Worm (Caenorhabditis elegans) whole organism, early embryonic: ENCODE data around the gene C34B4.2.

Experiments
- ama-1 ChIP-seq: fragments of 150-350 bp; optimal IDR thresholded peaks from 2 replicates; lab custom pipeline; 2014
- ceh-36 ChIP-seq: sonication (generic microtip); optimal IDR thresholded peaks from 2 replicates; lab custom pipeline; 2016; ENCODE audit warnings: missing genetic modification characterization, inconsistent platforms, missing compliant biosample characterization
- ets-7 ChIP-seq: sonication (generic microtip); optimal IDR thresholded peaks from 2 replicates; lab custom pipeline; 2016; ENCODE audit warnings: missing genotype, missing genetic modification characterization, missing compliant biosample characterization
- flt-1 ChIP-seq: fragments of 200-800 bp; sonication (Bioruptor generic); IDR thresholded peaks from 2 replicates; pipeline ENCODE4 v1.3.6; 2022; ENCODE audit warnings: missing genetic modification characterization, missing compliant biosample characterization
- hmbx-1 ChIP-seq: sonication (generic microtip); optimal IDR thresholded peaks from 2 replicates; lab custom pipeline; 2016; ENCODE audit warnings: mild to moderate bottlenecking, missing genetic modification characterization, missing compliant biosample characterization
- hmg-4 ChIP-seq: fragments of 200-800 bp; sonication (Bioruptor generic); optimal IDR thresholded peaks from 2 replicates; lab custom pipeline; 2018; ENCODE audit warnings: mild to moderate bottlenecking, missing genetic modification characterization, missing compliant biosample characterization
- hnd-1 ChIP-seq: sonication (generic microtip); optimal IDR thresholded peaks from 2 replicates; lab custom pipeline; 2016; ENCODE audit warnings: missing genetic modification characterization, missing compliant biosample characterization
- pes-1 ChIP-seq: fragments of 200-800 bp; sonication (Bioruptor generic); IDR thresholded peaks from 2 replicates; pipeline ENCODE4 v1.3.6; 2022; ENCODE audit warnings: missing genetic modification reagents, missing genetic modification characterization, missing compliant biosample characterization
- scrt-1 ChIP-seq: fragments of 200-800 bp; sonication (Bioruptor generic); IDR thresholded peaks from 2 replicates; pipeline ENCODE4 v1.3.6; 2022; ENCODE audit warnings: missing genetic modification characterization, missing compliant biosample characterization

ce11 chrV:13053635-13054034, 29.2 kb upstream of the C34B4.2 start, which contains the start of gene srr-1:
- TF ChIP-seq ama-1 (lab: Kevin White, UChicago) = no peak
- TF ChIP-seq pes-1 = no peak
- TF ChIP-seq hmg-4 = no peak
- TF ChIP-seq scrt-1 (GFP tag; lab: Robert Waterston, UW) = no peak
- no peak for TF ChIP-seq flt-1 (GFP tag; lab: Robert Waterston, UW)
- no peak for TF ChIP-seq ets-7 (tag; lab: Kevin White, UChicago)
- no peak for TF ChIP-seq hnd-1 (tag; lab: Kevin White, UChicago)
- TF ChIP-seq ceh-36 (tag; lab: Kevin White, UChicago) = no peak
- no peak for TF ChIP-seq hmbx-1 (tag; lab: Kevin White, UChicago)
